Fruit fly (Drosophila melanogaster): Measurements from ENCODE around the gene Atg1.

Gene Atg1

dm6 chr3L:12803159-12804034, 1.5 kb downstream of the Atg1 start (continued):
- TF ChIP-seq CG8944 (GFP tag; optimal IDR thresholded peaks at IDR 0.05) (peak; percentile 0), Dll (GFP tag; IDR thresholded peaks at IDR 0.05; ENCODE audit: partially characterized antibody) (no peak), CG11696 (GFP tag; IDR thresholded peaks at IDR 0.05) (no peak), Chrac-16 (GFP tag; optimal IDR thresholded peaks at IDR 0.05) (peak; percentile 30), CG12659 (GFP tag; optimal IDR thresholded peaks at IDR 0.05) (peak; percentile 45), sug (tag; optimal IDR thresholded peaks at IDR 0.05) (peak; percentile 12), corto (GFP tag; optimal IDR thresholded peaks at IDR 0.05) (no peak), CG8924 (tag; optimal IDR thresholded peaks at IDR 0.05) (peak; percentile 51), CG12155 (GFP tag; optimal IDR thresholded peaks at IDR 0.05) (peak; percentile 23), HLH3B (GFP tag; IDR thresholded peaks at IDR 0.05) (no peak), CG14014 (GFP tag; IDR thresholded peaks at IDR 0.05) (peak; percentile 41; the same call in 1 of the 2 replicates), Camta (GFP tag; optimal IDR thresholded peaks at IDR 0.05) (peak; percentile 38), pnt (GFP tag; optimal IDR thresholded peaks at IDR 0.05) (no peak), shn (GFP tag; optimal IDR thresholded peaks at IDR 0.05) (peak; percentile 28), Hand (GFP tag; optimal IDR thresholded peaks at IDR 0.05) (peak; percentile 32), sqz (GFP tag; optimal IDR thresholded peaks at IDR 0.05) (no peak), BtbVII (GFP tag; optimal IDR thresholded peaks at IDR 0.05) (peak; percentile 32), CG14441 (GFP tag; IDR thresholded peaks at IDR 0.05) (peak; percentile 41; the same call in 1 of the 2 replicates), sob (GFP tag; IDR thresholded peaks at IDR 0.05) (peak; percentile 6; the same call in 1 of the 2 replicates), CG6813 (GFP tag; optimal IDR thresholded peaks at IDR 0.05) (peak; percentile 10), scrt (GFP tag; optimal IDR thresholded peaks at IDR 0.05) (peak; percentile 36), CG1647 (GFP tag; optimal IDR thresholded peaks at IDR 0.05) (no peak), Six4 (GFP tag; optimal IDR thresholded peaks at IDR 0.05) (peak; percentile 25), zfh2 (GFP tag; optimal IDR thresholded peaks at IDR 0.05) (peak; percentile 70), Awh (GFP tag; IDR thresholded peaks at IDR 0.05) (no peak), YL-1 (GFP tag; optimal IDR thresholded peaks at IDR 0.05) (no peak), eyg (GFP tag; optimal IDR thresholded peaks at IDR 0.05) (peak; percentile 23), pan (optimal IDR thresholded peaks at IDR 0.05) (no peak), pan (GFP tag; optimal IDR thresholded peaks at IDR 0.05 in 1 of 2, IDR thresholded peaks at IDR 0.05 in 1 of 2) (peak in 1 of 2 experiments; percentile 32), Tbp (GFP tag; optimal IDR thresholded peaks at IDR 0.05) (no peak), B-H2 (GFP tag; optimal IDR thresholded peaks at IDR 0.05) (peak; percentile 60), CG11093 (GFP tag; IDR thresholded peaks at IDR 0.05) (no peak), Oli (tag; optimal IDR thresholded peaks at IDR 0.05) (peak; percentile 47), Xbp1 (GFP tag; optimal IDR thresholded peaks at IDR 0.05) (peak; percentile 33), slbo (GFP tag; IDR thresholded peaks at IDR 0.05) (peak; percentile 65), Lim3 (GFP tag; IDR thresholded peaks at IDR 0.05) (no peak), CG6683 (GFP tag; optimal IDR thresholded peaks at IDR 0.05) (no peak), pho (GFP tag; optimal IDR thresholded peaks at IDR 0.05) (peak; percentile 57), al (GFP tag; IDR thresholded peaks at IDR 0.05) (peak; percentile 56), Atf6 (GFP tag; IDR thresholded peaks at IDR 0.05) (0 out of 2 replicates have a peak, but pooled peaks have one; percentile 28), sr (GFP tag; IDR thresholded peaks at IDR 0.05) (no peak), CG18599 (GFP tag; optimal IDR thresholded peaks at IDR 0.05) (peak; percentile 42), Sox102F (GFP tag; optimal IDR thresholded peaks at IDR 0.05) (peak; percentile 45), caup (GFP tag; optimal IDR thresholded peaks at IDR 0.05; ENCODE audit: severe bottlenecking) (peak; percentile 8), CG10147 (GFP tag; optimal IDR thresholded peaks at IDR 0.05) (peak; percentile 63), CG9932 (GFP tag; IDR thresholded peaks at IDR 0.05) (peak; percentile 70), CG10267 (tag; optimal IDR thresholded peaks at IDR 0.05) (peak; percentile 29), CG13894 (tag; optimal IDR thresholded peaks at IDR 0.05) (peak; percentile 56), CG17385 (GFP tag; optimal IDR thresholded peaks at IDR 0.05) (peak; percentile 35)

Measured in whole organism, embryonic.